Fruit fly (Drosophila melanogaster): ENCODE measurements around the gene Gld.

Gld gene

dm6 chr3R:7249460-7249859, 16.0 kb downstream of the Gld start, which contains the start of the genes CG1227 and Dtwd2 (continued):
- TF ChIP-seq HLH3B (GFP tag; IDR thresholded peaks at IDR 0.05) (peak; percentile 89), CG8281 (tag; optimal IDR thresholded peaks at IDR 0.05) (peak; percentile 78), Scr (GFP tag; IDR thresholded peaks at IDR 0.05; ENCODE audit: partially characterized antibody) (no peak), BtbVII (GFP tag; optimal IDR thresholded peaks at IDR 0.05) (no peak), ab (GFP tag; optimal IDR thresholded peaks at IDR 0.05) (no peak), E2f1 (GFP tag; IDR thresholded peaks at IDR 0.05) (peak; percentile 90), CG12942 (GFP tag; optimal IDR thresholded peaks at IDR 0.05) (peak; percentile 63), cas (GFP tag; IDR thresholded peaks at IDR 0.05) (peak; percentile 83), ken (GFP tag; IDR thresholded peaks at IDR 0.05) (peak; percentile 78; the same call in 1 of the 3 replicates), bbx (GFP tag; IDR thresholded peaks at IDR 0.05; ENCODE audit: partially characterized antibody) (0 out of 2 replicates have a peak, but pooled peaks have one; percentile 27), CG18599 (GFP tag; optimal IDR thresholded peaks at IDR 0.05) (peak; percentile 93), Bdp1 (GFP tag; optimal IDR thresholded peaks at IDR 0.05) (peak; percentile 13), CG10654 (GFP tag; optimal IDR thresholded peaks at IDR 0.05) (peak; percentile 58), sisA (GFP tag; IDR thresholded peaks at IDR 0.05) (peak; percentile 33; the same call in 1 of the 2 replicates), Lpt (GFP tag; optimal IDR thresholded peaks at IDR 0.05) (no peak), CG17568 (GFP tag; optimal IDR thresholded peaks at IDR 0.05) (no peak), HmgZ (tag; optimal IDR thresholded peaks at IDR 0.05) (peak; percentile 96), Pdp1 (GFP tag; optimal IDR thresholded peaks at IDR 0.05) (peak in 1 of 2 experiments; percentile 43), Doc2 (GFP tag; IDR thresholded peaks at IDR 0.05) (no peak), CG14667 (GFP tag; IDR thresholded peaks at IDR 0.05) (peak; percentile 79), B-H1 (GFP tag; IDR thresholded peaks at IDR 0.05) (peak; percentile 76; the same call in 2 of the 3 replicates), Blimp-1 (GFP tag; optimal IDR thresholded peaks at IDR 0.05) (peak; percentile 88), CG11695 (GFP tag; IDR thresholded peaks at IDR 0.05) (peak; percentile 93), CG10565 (GFP tag; optimal IDR thresholded peaks at IDR 0.05) (no peak), CG8765 (GFP tag; IDR thresholded peaks at IDR 0.05) (peak; percentile 73; the same call in 1 of the 2 replicates), slou (GFP tag; optimal IDR thresholded peaks at IDR 0.05) (peak; percentile 23), ham (GFP tag; IDR thresholded peaks at IDR 0.05) (no peak), Dp (GFP tag; optimal IDR thresholded peaks at IDR 0.05) (peak; percentile 20), CG15514 (GFP tag; optimal IDR thresholded peaks at IDR 0.05) (peak; percentile 81), h (optimal IDR thresholded peaks at IDR 0.05) (no peak), crol (GFP tag; IDR thresholded peaks at IDR 0.05) (no peak), nerfin-2 (GFP tag; IDR thresholded peaks at IDR 0.05; ENCODE audit: partially characterized antibody) (no peak), CG11504 (tag; optimal IDR thresholded peaks at IDR 0.05) (peak; percentile 91)

- TF ChIP-seq yki (optimal IDR thresholded peaks at IDR 0.05) (no peak), Deaf1 (tag; optimal IDR thresholded peaks at IDR 0.05) (no peak), knrl (GFP tag; IDR thresholded peaks at IDR 0.05; ENCODE audit: partially characterized antibody) (no peak), CG13624 (GFP tag; optimal IDR thresholded peaks at IDR 0.05) (no peak), CG10462 (GFP tag; optimal IDR thresholded peaks at IDR 0.05) (no peak), pho (GFP tag; optimal IDR thresholded peaks at IDR 0.05) (no peak), gfzf (GFP tag; optimal IDR thresholded peaks at IDR 0.05) (peak; percentile 74), CG4617 (GFP tag; optimal IDR thresholded peaks at IDR 0.05; ENCODE audit: borderline replicate concordance) (peak; percentile 81), CG17186 (GFP tag; optimal IDR thresholded peaks at IDR 0.05) (peak; percentile 65), Sin3A (optimal IDR thresholded peaks at IDR 0.05) (peak; percentile 36), ro (GFP tag; IDR thresholded peaks at IDR 0.05) (no peak), CG8478 (optimal IDR thresholded peaks at IDR 0.05) (no peak), CG13287 (GFP tag; IDR thresholded peaks at IDR 0.05; ENCODE audit: partially characterized antibody) (peak; percentile 54; the same call in 1 of the 2 replicates), CG15601 (tag; optimal IDR thresholded peaks at IDR 0.05) (no peak), HLHmδ (GFP tag; optimal IDR thresholded peaks at IDR 0.05) (no peak), Max (GFP tag; optimal IDR thresholded peaks at IDR 0.05) (peak; percentile 84), CG15514 (GFP tag; optimal IDR thresholded peaks at IDR 0.05) (no peak), rib (GFP tag; IDR thresholded peaks at IDR 0.05) (no peak), Myb (GFP tag; optimal IDR thresholded peaks at IDR 0.05) (no peak), CG6254 (GFP tag; optimal IDR thresholded peaks at IDR 0.05) (no peak), MESR4 (GFP tag; optimal IDR thresholded peaks at IDR 0.05) (peak; percentile 47)
These were observed 18.6 kb downstream of the Gld start, which contains the start of the genes Noc3 and CG10053 for dm6 chr3R:7246889-7247288. Gene Noc3, minus strand, starts transcription at chr3R:7246969. Gene CG10053, plus strand, starts transcription at chr3R:7247090.
